Worm (Caenorhabditis elegans): Measurements from ENCODE around the gene C07C7.1.

DNA sequence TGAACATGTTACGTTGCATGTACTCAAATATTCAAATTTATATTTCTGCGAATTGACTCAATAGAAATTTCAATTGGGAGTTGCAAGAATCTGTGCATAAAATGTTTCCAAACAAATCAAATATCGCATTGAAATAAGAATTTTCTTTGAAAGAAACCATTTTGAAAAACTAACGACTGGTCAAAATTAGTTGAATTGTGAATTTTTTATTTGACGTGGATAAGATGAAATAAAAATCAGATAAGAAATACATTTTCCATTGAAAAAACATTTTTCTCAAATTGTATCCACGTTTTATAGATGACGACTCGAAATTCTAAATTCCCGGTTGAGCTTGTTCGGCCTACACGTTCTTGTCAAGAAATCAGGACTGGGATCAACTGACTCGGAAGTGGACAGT lies 40.2 kb downstream of the C07C7.1 start, which contains the start of gene C46C2.3:
- TF ChIP-seq ZK185.1 (tag; optimal IDR thresholded peaks at IDR 0.05; ENCODE audit: poor library complexity, severe bottlenecking) = no peak
- TF ChIP-seq C17E4.6 (GFP tag; IDR thresholded peaks at IDR 0.05) = no peak
